Fruit fly (Drosophila melanogaster) whole organism, prepupa: ENCODE results near the gene CG13060.

Experiments
- CG16779 ChIP-seq: fragments of 200-800 bp; sonication (Bioruptor generic); optimal IDR thresholded peaks from 3 replicates; lab custom pipeline; 2017; ENCODE audit warnings: missing biosample characterization, mild to moderate bottlenecking, missing genetic modification characterization
- OdsH ChIP-seq: fragments of 200-800 bp; sonication (Bioruptor generic); optimal IDR thresholded peaks from 3 replicates; lab custom pipeline; 2016; ENCODE audit warnings: missing biosample characterization, missing genetic modification characterization
- pdm3 ChIP-seq: fragments of 200-800 bp; sonication (Bioruptor generic); optimal IDR thresholded peaks from 3 replicates; lab custom pipeline; 2016; ENCODE audit warnings: missing biosample characterization, missing genetic modification characterization

- TF ChIP-seq OdsH (GFP tag; lab: Kevin White, UChicago) (no peak), pdm3 (GFP tag; lab: Kevin White, UChicago) (no peak), CG16779 (tag; lab: Kevin White, UChicago) (no peak)
Observed at dm6 chr3L:16359795-16360194, 40.1 kb downstream of the CG13060 start.
